Fruit fly (Drosophila melanogaster): ENCODE data around the gene fw.

The fw gene

DNA sequence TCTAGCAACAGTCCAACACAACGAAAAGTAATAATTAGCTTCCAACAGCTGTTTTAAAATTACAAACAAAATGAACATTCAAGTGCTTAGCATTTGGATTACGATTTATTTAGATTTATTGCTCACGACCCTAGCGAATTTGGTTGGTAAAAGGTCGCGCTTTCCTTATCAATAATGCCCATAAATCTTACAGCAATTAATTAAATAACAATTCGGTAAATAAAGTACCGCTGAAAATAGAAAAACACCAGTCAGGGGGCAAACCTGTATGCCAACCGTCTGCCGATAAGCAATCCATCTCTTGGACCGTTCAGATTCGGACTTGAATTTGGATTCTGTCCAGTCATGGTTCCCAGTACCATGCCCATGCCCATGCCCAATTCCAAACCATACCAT, 9.4 kb upstream of the fw start:
- TF ChIP-seq CG17801 (GFP tag; optimal IDR thresholded peaks at IDR 0.05; ENCODE audit: partially characterized antibody), result no peak

DNA sequence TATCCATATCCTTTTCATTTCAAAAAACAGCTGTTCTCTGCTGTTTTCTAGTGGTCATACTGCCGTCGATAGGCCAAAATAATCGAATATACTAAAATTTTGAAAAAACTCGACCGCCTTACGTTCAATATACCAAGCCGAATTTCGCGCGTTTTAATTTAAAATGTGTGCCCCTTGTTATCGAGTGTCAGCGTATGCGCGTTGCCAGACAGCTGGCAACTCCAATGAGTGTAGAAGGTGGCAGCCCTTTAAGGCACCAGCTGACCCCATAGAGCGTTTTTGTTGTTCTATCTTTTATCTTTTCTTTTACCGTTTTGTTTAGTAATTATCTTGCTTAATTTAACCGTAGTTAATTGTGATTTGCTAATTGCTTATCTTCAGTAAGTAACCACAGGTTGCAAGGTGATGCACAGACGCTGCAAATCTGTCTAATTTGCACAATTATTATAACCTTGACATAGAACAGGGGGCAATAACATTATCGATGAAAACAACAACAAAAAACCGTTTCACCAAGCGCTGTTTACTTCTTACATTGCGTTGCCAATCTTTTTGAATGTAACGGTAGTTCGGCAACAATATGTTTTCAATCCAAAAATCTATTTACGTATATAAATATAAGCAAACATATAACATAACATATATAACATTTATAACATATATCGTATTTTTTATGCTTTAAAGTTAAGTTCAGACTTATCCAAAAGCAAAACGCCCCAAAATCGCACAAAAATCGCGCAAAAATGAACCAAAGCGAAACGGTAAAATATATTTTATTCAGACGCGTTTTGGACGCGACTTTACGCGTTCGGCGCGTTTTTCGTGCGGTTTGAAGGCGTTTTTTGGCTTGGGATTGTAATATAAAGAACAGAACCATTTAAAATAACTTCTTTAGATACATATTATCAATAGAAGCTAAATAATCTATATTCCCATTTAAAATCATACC, 8.7 kb upstream of the fw start, which contains the start of the genes CG1492 and regucalcin:
Gene CG1492 (minus strand): TSS at position 63 of the 949 bp plus-strand sequence.
Gene regucalcin (plus strand): TSS at position 229 of the 949 bp plus-strand sequence.
- no peak for TF ChIP-seq CG17801 (GFP tag; optimal IDR thresholded peaks at IDR 0.05; ENCODE audit: partially characterized antibody)

DNA sequence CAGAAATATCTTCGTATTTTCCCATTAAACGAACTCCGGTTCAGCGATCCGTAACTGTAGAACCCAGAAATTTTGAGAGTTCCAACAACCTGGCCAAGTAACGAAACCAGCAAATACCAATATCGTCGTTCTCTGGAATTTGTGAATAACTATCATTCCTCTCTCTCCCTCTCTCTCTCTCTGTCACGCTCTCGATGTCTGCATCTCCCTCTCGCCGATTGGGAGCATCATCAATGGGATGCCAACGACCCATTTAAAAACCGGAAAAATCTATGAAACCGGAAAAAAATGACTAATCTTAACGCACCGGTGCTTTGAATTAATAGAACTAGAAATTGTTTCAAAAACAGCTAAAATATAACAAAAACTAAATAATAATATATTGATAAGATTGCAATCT, 3.9 kb upstream of the fw start:
- TF ChIP-seq CG17801 (GFP tag; optimal IDR thresholded peaks at IDR 0.05; ENCODE audit: partially characterized antibody), result no peak

- TF ChIP-seq CG17801 (GFP tag; optimal IDR thresholded peaks at IDR 0.05; ENCODE audit: partially characterized antibody), result peak; percentile 96
These were observed 3.1 kb upstream of the fw start, which contains the start of gene CG1806 for dm6 chrX:12006678-12007441. TSS of gene CG1806 (plus strand) at chrX:12007176.

DNA sequence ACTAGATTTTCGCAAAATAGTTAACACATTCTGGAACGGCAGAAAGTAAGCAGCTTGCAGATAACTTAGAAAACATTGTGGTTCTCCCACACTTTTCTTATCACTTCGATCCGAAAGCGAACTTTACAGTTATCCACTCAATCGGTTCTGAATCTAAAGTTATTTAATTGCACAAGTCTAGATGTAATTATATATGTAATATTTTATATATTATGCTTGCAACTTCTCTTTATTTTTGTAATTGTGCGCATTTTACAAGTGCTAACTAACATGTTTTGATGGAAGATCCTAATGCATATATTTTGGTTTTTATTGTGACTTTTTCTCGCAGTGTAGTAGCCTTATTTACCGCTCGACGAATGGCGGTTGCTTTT, 668 bp upstream of the fw start:
- no peak for TF ChIP-seq CG17801 (GFP tag; optimal IDR thresholded peaks at IDR 0.05; ENCODE audit: partially characterized antibody)

DNA sequence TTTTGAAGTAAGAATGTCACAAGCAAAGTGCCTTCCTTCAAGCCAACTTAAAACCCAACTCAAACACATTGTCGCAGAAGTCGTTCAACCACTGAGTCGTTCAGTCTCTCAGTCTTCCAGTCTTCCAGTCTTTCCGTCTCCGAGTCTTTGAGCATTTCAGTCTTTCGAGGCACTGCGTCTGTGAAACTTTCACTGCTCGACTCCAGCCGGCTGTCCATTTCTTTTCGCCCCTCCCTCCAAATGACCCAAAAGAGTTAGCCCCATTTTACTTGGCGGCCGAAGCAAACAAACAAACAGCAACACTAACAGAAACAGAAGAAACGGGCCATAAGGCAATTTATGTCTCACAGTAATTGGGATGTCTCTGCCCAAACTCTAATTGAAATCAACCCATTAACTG, 2.7 kb downstream of the fw start:
- TF ChIP-seq CG17801 (GFP tag; optimal IDR thresholded peaks at IDR 0.05; ENCODE audit: partially characterized antibody), result no peak

dm6 chrX:11999974-12000618, 3.6 kb downstream of the fw start:
- no peak for TF ChIP-seq CG17801 (GFP tag; optimal IDR thresholded peaks at IDR 0.05; ENCODE audit: partially characterized antibody)

DNA sequence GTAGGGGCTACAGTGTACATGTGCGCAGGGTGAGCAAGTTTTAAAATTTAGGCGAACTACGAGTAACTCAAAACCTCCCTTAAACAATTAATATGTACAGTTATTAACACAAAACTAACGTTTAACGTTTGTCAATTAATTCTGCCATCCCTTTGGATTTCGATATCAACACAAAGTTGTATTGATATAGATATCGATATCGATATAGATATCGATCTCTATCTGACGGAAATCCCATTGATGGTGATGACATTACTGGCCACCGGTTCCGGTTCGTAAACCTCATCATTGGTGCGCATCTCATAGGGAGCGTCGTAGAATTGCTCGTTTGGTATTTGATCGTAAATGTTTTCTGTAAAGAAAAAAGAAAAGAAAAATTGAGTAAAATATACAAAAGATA, 10.4 kb downstream of the fw start:
- no peak for TF ChIP-seq CG17801 (GFP tag; optimal IDR thresholded peaks at IDR 0.05; ENCODE audit: partially characterized antibody)

DNA sequence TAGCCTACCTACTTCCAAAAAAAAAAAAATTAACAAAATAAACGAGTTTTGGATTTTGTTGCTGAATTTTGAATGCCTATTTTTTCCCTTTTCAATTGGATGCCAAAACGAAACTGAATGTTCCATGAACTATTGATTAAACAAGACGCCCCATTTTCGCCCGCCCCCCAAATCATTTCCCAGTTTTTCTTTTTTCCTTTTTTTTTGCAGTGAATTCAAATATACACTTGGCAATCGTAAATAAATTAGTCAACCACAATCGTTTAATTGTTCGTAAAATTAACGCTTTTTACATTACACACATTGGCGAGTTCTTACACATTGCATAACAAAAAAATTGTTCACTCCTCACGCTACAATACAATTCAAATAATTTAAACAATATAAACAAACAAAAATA, 11.0 kb downstream of the fw start, which contains the start of gene CG18130:
Gene CG18130 (minus strand): TSS at position 101 of the 400 bp plus-strand sequence.
- no peak for TF ChIP-seq CG17801 (GFP tag; optimal IDR thresholded peaks at IDR 0.05; ENCODE audit: partially characterized antibody)

dm6 chrX:11988912-11989311, 14.8 kb downstream of the fw start, which contains the start of gene tsg:
TSS of gene tsg (minus strand) at chrX:11988948.
- TF ChIP-seq CG17801 (GFP tag; optimal IDR thresholded peaks at IDR 0.05; ENCODE audit: partially characterized antibody), result no peak

dm6 chrX:11987664-11988063, 16.1 kb downstream of the fw start, which contains the start of gene gd:
TSS of gene gd (minus strand) at chrX:11987764.
- no peak for TF ChIP-seq CG17801 (GFP tag; optimal IDR thresholded peaks at IDR 0.05; ENCODE audit: partially characterized antibody)

dm6 chrX:11984987-11985386, 18.7 kb downstream of the fw start, which contains the start of gene cac:
TSS of gene cac (minus strand) at chrX:11985087.
- TF ChIP-seq CG17801 (GFP tag; optimal IDR thresholded peaks at IDR 0.05; ENCODE audit: partially characterized antibody), result no peak

DNA sequence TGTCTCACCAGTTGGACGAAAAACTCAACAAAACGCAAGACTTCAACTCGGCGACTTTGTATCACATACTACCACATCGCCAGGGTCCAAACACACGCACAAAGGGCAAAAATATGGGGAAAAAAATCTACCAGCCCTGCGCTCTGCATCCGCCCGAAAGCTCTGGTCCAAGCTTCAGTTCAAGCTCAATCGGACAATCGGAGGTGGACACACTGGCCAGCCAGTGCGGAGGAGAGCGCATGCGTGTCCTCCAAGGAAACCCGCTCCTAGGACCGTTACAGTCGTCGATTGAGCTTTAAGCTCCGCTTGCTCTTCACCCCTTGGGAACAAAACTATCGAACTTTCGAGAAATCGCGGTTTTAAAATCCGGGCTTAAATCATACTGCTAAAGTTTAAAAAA, 19.9 kb downstream of the fw start:
- TF ChIP-seq CG17801 (GFP tag; optimal IDR thresholded peaks at IDR 0.05; ENCODE audit: partially characterized antibody), result no peak

Measured in ovary, adult (tissue).